Fruit fly (Drosophila melanogaster) whole organism, embryonic: Measurements from ENCODE around the gene sisA.
A peak's percentile ranks its signal among the peaks of the same experiment; 100 is the strongest.

ENCODE experiments used
- Bteb2 ChIP-seq: fragments of 200-800 bp; sonication (Bioruptor generic); optimal IDR thresholded peaks from 2 replicates; lab custom pipeline; 2016; ENCODE audit warnings: missing biosample characterization, missing genetic modification characterization
- CG10543 ChIP-seq: fragments of 200-800 bp; sonication (Bioruptor generic); optimal IDR thresholded peaks from 3 replicates; lab custom pipeline; 2017; ENCODE audit warnings: missing biosample characterization, mild to moderate bottlenecking, missing genetic modification characterization, moderate library complexity
- CG11093 ChIP-seq: fragments of 200-800 bp; sonication (Bioruptor generic); IDR thresholded peaks from 3 replicates; pipeline ENCODE4 v1.3.6; 2022; ENCODE audit warnings: missing biosample characterization, missing genetic modification characterization
- CG11247 ChIP-seq: fragments of 200-800 bp; sonication (Bioruptor generic); IDR thresholded peaks from 2 replicates; pipeline ENCODE4 v1.3.6; 2022; ENCODE audit warnings: missing biosample characterization, missing genetic modification characterization
- CG11398 ChIP-seq: fragments of 200-800 bp; sonication (Bioruptor generic); optimal IDR thresholded peaks from 2 replicates; lab custom pipeline; 2016; ENCODE audit warnings: missing biosample characterization, missing genetic modification characterization
- CG12942 ChIP-seq: fragments of 200-800 bp; sonication (Bioruptor generic); optimal IDR thresholded peaks from 3 replicates; lab custom pipeline; 2016; ENCODE audit warnings: missing biosample characterization, missing genetic modification characterization
- CG13424 ChIP-seq: fragments of 200-800 bp; sonication (Bioruptor generic); optimal IDR thresholded peaks from 2 replicates; lab custom pipeline; 2019; ENCODE audit warnings: missing biosample characterization, mild to moderate bottlenecking, missing genetic modification characterization, moderate library complexity
- CG1529 ChIP-seq: fragments of 200-800 bp; sonication (Bioruptor generic); optimal IDR thresholded peaks from 3 replicates; lab custom pipeline; 2018; ENCODE audit warnings: missing biosample characterization, missing genetic modification characterization
- CG15479 ChIP-seq: fragments of 200-800 bp; sonication (Bioruptor generic); optimal IDR thresholded peaks from 3 replicates; lab custom pipeline; 2019; ENCODE audit warnings: missing biosample characterization, mild to moderate bottlenecking, missing genetic modification characterization, moderate library complexity
- CG16813 ChIP-seq: fragments of 200-800 bp; sonication (Bioruptor generic); IDR thresholded peaks from 3 replicates; pipeline ENCODE4 v1.3.6; 2022; ENCODE audit warnings: missing biosample characterization, missing genetic modification characterization; ENCODE audit not compliant: partially characterized antibody
- CG17186 ChIP-seq: fragments of 200-800 bp; sonication (Bioruptor generic); optimal IDR thresholded peaks from 3 replicates; lab custom pipeline; 2017; ENCODE audit warnings: missing biosample characterization, missing genetic modification reagents, missing genetic modification characterization
- CG17361 ChIP-seq: fragments of 200-800 bp; sonication (Bioruptor generic); IDR thresholded peaks from 3 replicates; pipeline ENCODE4 v1.3.6; 2022; ENCODE audit warnings: missing biosample characterization, missing genetic modification characterization
- CG17802 ChIP-seq: fragments of 200-800 bp; sonication (Bioruptor generic); optimal IDR thresholded peaks from 2 replicates; lab custom pipeline; 2018; ENCODE audit warnings: missing biosample characterization, mild to moderate bottlenecking, missing genetic modification characterization, moderate library complexity
- CG2116 ChIP-seq: fragments of 200-800 bp; sonication (Bioruptor generic); optimal IDR thresholded peaks from 3 replicates; lab custom pipeline; 2018; ENCODE audit warnings: missing biosample characterization, mild to moderate bottlenecking, missing genetic modification characterization
- CG3065 ChIP-seq: fragments of 200-800 bp; sonication (Bioruptor generic); optimal IDR thresholded peaks from 2 replicates; lab custom pipeline; 2016; ENCODE audit warnings: missing biosample characterization, missing genetic modification characterization
- CG32532 ChIP-seq: fragments of 200-800 bp; sonication (Bioruptor generic); IDR thresholded peaks from 2 replicates; pipeline ENCODE4 v1.3.6; 2022; ENCODE audit warnings: missing biosample characterization, missing genetic modification characterization
- CG3281 ChIP-seq: fragments of 200-800 bp; sonication (Bioruptor generic); optimal IDR thresholded peaks from 3 replicates; lab custom pipeline; 2017; ENCODE audit warnings: missing biosample characterization, mild to moderate bottlenecking, missing genetic modification characterization
- CG34422 ChIP-seq: fragments of 200-800 bp; sonication (Bioruptor generic); IDR thresholded peaks from 3 replicates; pipeline ENCODE4 v1.3.6; 2022; ENCODE audit warnings: missing biosample characterization, missing genetic modification characterization
- CG3726 ChIP-seq: fragments of 200-800 bp; sonication (Bioruptor generic); IDR thresholded peaks from 3 replicates; pipeline ENCODE4, ENCODE4 v1.3.6; 2022; ENCODE audit warnings: missing biosample characterization, missing genetic modification characterization
- CG3838 ChIP-seq: fragments of 200-800 bp; sonication (Bioruptor generic); optimal IDR thresholded peaks from 3 replicates; lab custom pipeline; 2016; ENCODE audit warnings: missing biosample characterization, missing genetic modification characterization
- CG4424 ChIP-seq: fragments of 200-800 bp; sonication (Bioruptor generic); optimal IDR thresholded peaks from 3 replicates; lab custom pipeline; 2016; ENCODE audit warnings: missing biosample characterization, missing genetic modification characterization
- CG6683 ChIP-seq: fragments of 200-800 bp; sonication (Bioruptor generic); optimal IDR thresholded peaks from 2 replicates; lab custom pipeline; 2017; ENCODE audit warnings: missing biosample characterization, mild to moderate bottlenecking, missing genetic modification characterization, missing genetic modification reagents
- CG6813 ChIP-seq: fragments of 200-800 bp; sonication (Bioruptor generic); optimal IDR thresholded peaks from 2 replicates; lab custom pipeline; 2017; ENCODE audit warnings: missing biosample characterization, missing genetic modification characterization, mild to moderate bottlenecking, moderate library complexity, missing genetic modification reagents
- CG6854 ChIP-seq: fragments of 200-800 bp; sonication (Bioruptor generic); optimal IDR thresholded peaks from 3 replicates; lab custom pipeline; 2017; ENCODE audit warnings: missing biosample characterization, mild to moderate bottlenecking, missing genetic modification characterization
- CG7745 ChIP-seq: fragments of 200-800 bp; sonication (Bioruptor generic); optimal IDR thresholded peaks from 2 replicates; lab custom pipeline; 2018; ENCODE audit warnings: missing biosample characterization, mild to moderate bottlenecking, missing genetic modification characterization, moderate library complexity
- CG9609 ChIP-seq: fragments of 200-800 bp; sonication (Bioruptor generic); optimal IDR thresholded peaks from 3 replicates; lab custom pipeline; 2016; ENCODE audit warnings: missing biosample characterization, missing genetic modification characterization
- D19A ChIP-seq: fragments of 200-800 bp; optimal IDR thresholded peaks from 3 replicates; lab custom pipeline; 2019; ENCODE audit warnings: missing biosample characterization, mild to moderate bottlenecking, missing genetic modification characterization, moderate library complexity
- Dad ChIP-seq: fragments of 200-800 bp; sonication (Bioruptor generic); optimal IDR thresholded peaks from 3 replicates; lab custom pipeline; 2016; ENCODE audit warnings: missing biosample characterization, missing genetic modification characterization
- Deaf1 ChIP-seq: fragments of 200-800 bp; optimal IDR thresholded peaks from 3 replicates; lab custom pipeline; 2019; ENCODE audit warnings: missing biosample characterization, mild to moderate bottlenecking, missing genetic modification characterization, moderate library complexity
- Dek ChIP-seq: fragments of 200-800 bp; sonication (Bioruptor generic); optimal IDR thresholded peaks from 3 replicates; lab custom pipeline; 2019; ENCODE audit warnings: missing biosample characterization, mild to moderate bottlenecking, missing genetic modification characterization, moderate library complexity
- Dfd ChIP-seq, 2 experiments: fragments of >200 bp; optimal IDR thresholded peaks; 2 replicates each; lab custom pipeline; 2017; ENCODE audit warnings: missing biosample characterization in 2 of 2, missing genetic modification characterization in 2 of 2
- Dip2 ChIP-seq: fragments of 200-800 bp; sonication (Bioruptor generic); IDR thresholded peaks from 2 replicates; pipeline ENCODE4 v1.3.6; 2022; ENCODE audit warnings: missing biosample characterization, missing genetic modification characterization
- Ets97D ChIP-seq: fragments of 200-800 bp; sonication (Bioruptor generic); optimal IDR thresholded peaks from 3 replicates; lab custom pipeline; 2016; ENCODE audit warnings: missing biosample characterization, missing genetic modification characterization
- Lim3 ChIP-seq: fragments of 200-800 bp; sonication (Bioruptor generic); IDR thresholded peaks from 2 replicates; pipeline ENCODE4 v1.3.6; 2022; ENCODE audit warnings: missing biosample characterization, missing genetic modification characterization
- Meics ChIP-seq: fragments of 200-800 bp; sonication (Bioruptor generic); optimal IDR thresholded peaks from 2 replicates; lab custom pipeline; 2017; ENCODE audit warnings: missing biosample characterization, mild to moderate bottlenecking, missing genetic modification characterization
- Mrtf ChIP-seq: fragments of 200-800 bp; sonication (Bioruptor generic); IDR thresholded peaks from 3 replicates; pipeline ENCODE4 v1.3.6; 2022; ENCODE audit warnings: missing biosample characterization, missing genetic modification characterization
- Scr ChIP-seq: fragments of 200-800 bp; sonication (Bioruptor generic); IDR thresholded peaks from 2 replicates; pipeline ENCODE4 v1.3.6; 2022; ENCODE audit warnings: missing biosample characterization, missing genetic modification characterization; ENCODE audit not compliant: partially characterized antibody
- ash1 ChIP-seq: fragments of 200-800 bp; sonication (Bioruptor generic); optimal IDR thresholded peaks from 2 replicates; lab custom pipeline; 2018; ENCODE audit warnings: missing biosample characterization, mild to moderate bottlenecking, missing genetic modification characterization
- chinmo ChIP-seq: fragments of 200-800 bp; sonication (Bioruptor generic); IDR thresholded peaks from 4 replicates; pipeline ENCODE4 v1.3.6; 2022; ENCODE audit warnings: missing biosample characterization, missing genetic modification characterization; ENCODE audit not compliant: partially characterized antibody
- dmrt99B ChIP-seq: fragments of 200-800 bp; sonication (Bioruptor generic); optimal IDR thresholded peaks from 2 replicates; lab custom pipeline; 2018; ENCODE audit warnings: missing biosample characterization, mild to moderate bottlenecking, missing genetic modification characterization, moderate library complexity
- eyg ChIP-seq: fragments of 200-800 bp; sonication (Bioruptor generic); optimal IDR thresholded peaks from 3 replicates; lab custom pipeline; 2016; ENCODE audit warnings: missing biosample characterization, missing genetic modification characterization
- fd102C ChIP-seq: fragments of 200-800 bp; sonication (Bioruptor generic); optimal IDR thresholded peaks from 2 replicates; lab custom pipeline; 2018; ENCODE audit warnings: missing biosample characterization, mild to moderate bottlenecking, missing genetic modification characterization, moderate library complexity
- grau ChIP-seq: fragments of 200-800 bp; optimal IDR thresholded peaks from 3 replicates; lab custom pipeline; 2019; ENCODE audit warnings: missing biosample characterization, mild to moderate bottlenecking, missing genetic modification characterization, moderate library complexity
- ind ChIP-seq: fragments of 200-800 bp; sonication (Bioruptor generic); optimal IDR thresholded peaks from 3 replicates; lab custom pipeline; 2016; ENCODE audit warnings: missing biosample characterization, missing genetic modification characterization
- nau ChIP-seq: fragments of 200-800 bp; sonication (Bioruptor generic); optimal IDR thresholded peaks from 3 replicates; lab custom pipeline; 2017; ENCODE audit warnings: missing biosample characterization, mild to moderate bottlenecking, missing genetic modification characterization, missing genetic modification reagents
- nerfin-1 ChIP-seq: fragments of 200-800 bp; sonication (Bioruptor generic); optimal IDR thresholded peaks from 3 replicates; lab custom pipeline; 2019; ENCODE audit warnings: missing biosample characterization, mild to moderate bottlenecking, missing genetic modification characterization, moderate library complexity
- wdn ChIP-seq: fragments of 200-800 bp; sonication (Bioruptor generic); IDR thresholded peaks from 2 replicates; pipeline ENCODE4 v1.3.6; 2022; ENCODE audit warnings: missing biosample characterization, missing genetic modification characterization
- yki ChIP-seq: fragments of >200 bp; optimal IDR thresholded peaks from 3 replicates; lab custom pipeline; 2018
- zen ChIP-seq: fragments of 200-800 bp; sonication (Bioruptor generic); optimal IDR thresholded peaks from 3 replicates; lab custom pipeline; 2018; ENCODE audit warnings: missing biosample characterization, mild to moderate bottlenecking, missing genetic modification characterization, moderate library complexity

sisA gene

dm6 chrX:11338047-11338747 is 16.0 kb upstream of the sisA start (continued):
- TF ChIP-seq CG17186 (no peak), CG11247 (GFP tag; lab: Robert Waterston, UW) (peak; percentile 6; the same call in 1 of the 2 replicates), CG11398 (GFP tag; lab: Kevin White, UChicago) (peak; percentile 50), Lim3 (GFP tag; lab: Robert Waterston, UW) (no peak), Dek (tag; lab: Kevin White, UChicago) (peak; percentile 63), Deaf1 (tag; lab: Kevin White, UChicago) (no peak), CG3726 (GFP tag; lab: Robert Waterston, UW) (no peak; the same call in 2 of the 3 replicates), Mrtf (GFP tag; lab: Robert Waterston, UW) (no peak; the same call in 2 of the 3 replicates), D19A (no peak), CG15479 (GFP tag; lab: Kevin White, UChicago) (no peak), ind (GFP tag; lab: Kevin White, UChicago) (peak; percentile 68), Dad (GFP tag; lab: Kevin White, UChicago) (peak; percentile 22), CG17802 (tag; lab: Kevin White, UChicago) (peak; percentile 26), CG13424 (tag; lab: Kevin White, UChicago) (peak; percentile 83), nerfin-1 (tag; lab: Kevin White, UChicago) (peak; percentile 66), Dfd (GFP tag; optimal IDR thresholded peaks at IDR 0.05; lab: Kevin White, UChicago) (no peak), CG2116 (GFP tag; lab: Kevin White, UChicago) (peak; percentile 44), CG9609 (GFP tag; lab: Kevin White, UChicago) (peak; percentile 75), CG34422 (GFP tag; lab: Robert Waterston, UW) (0 out of 3 replicates have a peak, but pooled peaks have one; percentile 27), CG12942 (GFP tag; lab: Kevin White, UChicago) (peak; percentile 52), yki (lab: Kevin White, UChicago) (no peak), CG6854 (peak; percentile 27), nau (no peak), CG16813 (GFP tag; lab: Robert Waterston, UW) (no peak), Bteb2 (GFP tag; lab: Kevin White, UChicago) (peak; percentile 59), CG3065 (GFP tag; lab: Kevin White, UChicago) (peak; percentile 8), Dip2 (GFP tag; lab: Robert Waterston, UW) (no peak), CG17361 (GFP tag; lab: Robert Waterston, UW) (no peak; the same call in none of the 3 replicates), CG7745 (tag; lab: Kevin White, UChicago) (no peak), CG1529 (GFP tag; lab: Kevin White, UChicago) (no peak), CG4424 (peak; percentile 73), grau (tag; lab: Kevin White, UChicago) (peak; percentile 77), eyg (peak; percentile 54), dmrt99B (tag; lab: Kevin White, UChicago) (peak; percentile 42), CG3838 (GFP tag; lab: Kevin White, UChicago) (no peak), Meics (GFP tag; lab: Kevin White, UChicago) (peak; percentile 72), chinmo (GFP tag; lab: Robert Waterston, UW) (peak; percentile 78; the same call in 2 of the 4 replicates), CG3281 (GFP tag; lab: Kevin White, UChicago) (no peak), CG32532 (peak; percentile 54; the same call in 1 of the 2 replicates), zen (tag; lab: Kevin White, UChicago) (peak; percentile 4), ash1 (GFP tag; lab: Kevin White, UChicago) (no peak), fd102C (GFP tag; lab: Kevin White, UChicago) (no peak), Ets97D (GFP tag; lab: Kevin White, UChicago) (peak; percentile 46), CG6683 (GFP tag; lab: Kevin White, UChicago) (peak; percentile 37), CG11093 (GFP tag; lab: Robert Waterston, UW) (peak; percentile 12; the same call in 1 of the 3 replicates), CG10543 (GFP tag; lab: Kevin White, UChicago) (no peak), CG6813 (GFP tag; lab: Kevin White, UChicago) (peak; percentile 66), wdn (no peak), Scr (GFP tag; lab: Robert Waterston, UW) (no peak)
